Worm (Caenorhabditis elegans) whole organism, young adult: ENCODE measurements around the gene cha-1.

Experiments used
- B0035.1 ChIP-seq: sonication (generic microtip); optimal IDR thresholded peaks from 2 replicates; lab custom pipeline; 2016; ENCODE audit warnings: missing genetic modification characterization, mild to moderate bottlenecking, missing compliant biosample characterization, missing genotype, missing genetic modification reagents
- F49E8.2 ChIP-seq: sonication (generic microtip); optimal IDR thresholded peaks from 3 replicates; lab custom pipeline; 2017; ENCODE audit warnings: missing genetic modification characterization, mild to moderate bottlenecking, missing compliant biosample characterization, antibody characterized with exemption, moderate library complexity; ENCODE audit not compliant: insufficient read depth
- K11D2.4 ChIP-seq: fragments of 200-800 bp; sonication (Bioruptor generic); IDR thresholded peaks from 2 replicates; pipeline ENCODE4 v1.3.6; 2022; ENCODE audit warnings: missing genetic modification reagents, missing genetic modification characterization, missing compliant biosample characterization
- atf-7 ChIP-seq: sonication (generic microtip); optimal IDR thresholded peaks from 2 replicates; lab custom pipeline; 2017; ENCODE audit warnings: mild to moderate bottlenecking, missing genetic modification characterization, missing compliant biosample characterization
- madf-6 ChIP-seq: fragments of 200-800 bp; sonication (Bioruptor generic); IDR thresholded peaks from 2 replicates; pipeline ENCODE4 v1.3.6; 2022; ENCODE audit warnings: missing genetic modification reagents, missing genetic modification characterization, missing compliant biosample characterization
- mel-28 ChIP-seq: sonication (generic microtip); optimal IDR thresholded peaks from 2 replicates; lab custom pipeline; 2016; ENCODE audit warnings: borderline replicate concordance, mild to moderate bottlenecking, missing genetic modification characterization, missing compliant biosample characterization
- sptf-2 ChIP-seq: fragments of 200-800 bp; sonication (Bioruptor generic); optimal IDR thresholded peaks from 2 replicates; lab custom pipeline; 2018; ENCODE audit warnings: mild to moderate bottlenecking, missing genetic modification characterization, missing compliant biosample characterization

ce11 chrIV:3599958-3600357 is 24.5 kb downstream of the cha-1 start, which contains the start of gene Y37E11B.7:
- TF ChIP-seq B0035.1 (tag; lab: Kevin White, UChicago) (no peak), madf-6 (no peak), K11D2.4 (no peak), F49E8.2 (tag; lab: Kevin White, UChicago) (no peak), mel-28 (tag; lab: Kevin White, UChicago) (no peak), atf-7 (no peak), sptf-2 (GFP tag; lab: Kevin White, UChicago) (no peak)
